Worm (Caenorhabditis elegans): Measurements from ENCODE around the gene C26B2.2.

C26B2.2 gene

DNA sequence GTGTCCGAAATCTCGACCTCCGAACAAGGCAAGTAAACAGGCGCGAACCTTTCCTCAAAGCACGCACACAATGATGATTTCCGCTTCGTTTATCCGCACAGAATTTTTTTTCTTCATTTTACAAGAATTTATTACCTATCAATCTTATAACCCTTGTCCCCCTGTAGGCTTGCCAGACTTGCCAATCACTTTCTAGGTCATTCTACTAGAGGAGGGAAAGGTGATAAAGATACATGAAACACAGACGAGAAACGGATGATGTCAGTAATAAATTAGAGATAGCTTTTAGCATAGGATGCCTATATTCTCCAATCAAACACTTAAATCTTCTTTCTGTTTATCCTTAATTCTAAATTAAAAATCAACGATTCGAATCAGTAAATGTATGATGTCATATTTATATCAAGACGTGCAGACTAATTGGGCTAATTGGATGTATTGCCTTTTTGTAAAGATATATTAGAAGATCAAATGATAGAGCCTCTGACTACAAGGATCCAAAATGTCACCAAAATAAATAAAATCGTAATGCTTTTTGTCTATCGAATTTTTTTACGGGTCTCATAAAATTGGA is 5.5 kb upstream of the C26B2.2 start:
- TF ChIP-seq nhr-71 (tag; optimal IDR thresholded peaks at IDR 0.05) (peak; percentile 35), nhr-19 (GFP tag; conservative IDR thresholded peaks at IDR 0.05) (0 out of 2 replicates have a peak, but pooled peaks have one; percentile 9), F16B12.6 (tag; optimal IDR thresholded peaks at IDR 0.05) (no peak), nhr-28 (tag; optimal IDR thresholded peaks at IDR 0.05) (no peak), elt-3 (tag; optimal IDR thresholded peaks at IDR 0.05) (peak in 3 of 6 experiments; percentile 37 to 56 (median 44)), lin-14 (GFP tag; optimal IDR thresholded peaks at IDR 0.05) (peak; percentile 24), nhr-20 (tag; optimal IDR thresholded peaks at IDR 0.05) (peak; percentile 33), nhr-85 (tag) (peak; percentile 94), blmp-1 (tag; optimal IDR thresholded peaks at IDR 0.05) (peak; percentile 71)

DNA sequence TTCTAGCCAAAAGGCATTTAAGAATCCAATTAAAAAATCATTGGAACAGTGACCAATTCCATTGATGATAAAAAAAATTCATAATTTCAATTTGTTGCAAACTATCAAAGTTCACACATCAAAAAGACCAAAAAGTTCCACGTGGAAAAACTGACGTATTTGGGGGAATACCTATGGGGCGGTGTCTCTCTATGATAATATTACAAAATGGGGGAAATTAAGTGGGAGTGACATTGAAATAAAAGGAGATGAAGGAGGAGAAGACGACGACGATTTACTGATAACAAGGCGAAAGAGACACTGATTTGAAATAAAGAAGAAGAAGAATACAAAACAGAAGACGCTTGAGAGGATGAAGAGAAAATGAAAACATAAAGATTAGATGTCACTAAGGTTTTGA is 4.4 kb upstream of the C26B2.2 start:
- TF ChIP-seq nhr-90 (tag; optimal IDR thresholded peaks at IDR 0.05; ENCODE audit: poor library complexity) (peak; percentile 35), fkh-10 (GFP tag; optimal IDR thresholded peaks at IDR 0.05) (no peak), ets-5 (GFP tag; IDR thresholded peaks at IDR 0.05) (no peak), nhr-71 (tag; optimal IDR thresholded peaks at IDR 0.05) (peak; percentile 63), lin-15B (tag; optimal IDR thresholded peaks at IDR 0.05) (no peak), pax-3 (tag; optimal IDR thresholded peaks at IDR 0.05) (no peak), F16B12.6 (tag; optimal IDR thresholded peaks at IDR 0.05) (no peak), egl-13 (tag; optimal IDR thresholded peaks at IDR 0.05) (no peak), blmp-1 (tag; optimal IDR thresholded peaks at IDR 0.05) (peak; percentile 72), lin-14 (GFP tag; optimal IDR thresholded peaks at IDR 0.05) (peak; percentile 57), pqm-1 (tag; optimal IDR thresholded peaks at IDR 0.05) (peak; percentile 10), nhr-85 (tag) (peak; percentile 74), jun-1 (tag; optimal IDR thresholded peaks at IDR 0.05) (no peak), elt-3 (tag; optimal IDR thresholded peaks at IDR 0.05) (peak in 4 of 6 experiments; percentile 64 to 85 (median 78)), efl-1 (optimal IDR thresholded peaks at IDR 0.05) (no peak), efl-1 (GFP tag; optimal IDR thresholded peaks at IDR 0.05 in 1 of 2) (no peak), mdl-1 (tag; optimal IDR thresholded peaks at IDR 0.05) (peak in 1 of 2 experiments; percentile 24), snu-23 (GFP tag; optimal IDR thresholded peaks at IDR 0.05) (no peak), nhr-20 (tag; optimal IDR thresholded peaks at IDR 0.05) (peak; percentile 42), elt-2 (tag; optimal IDR thresholded peaks at IDR 0.05) (peak; percentile 62), lin-35 (GFP tag; optimal IDR thresholded peaks at IDR 0.05) (peak in 1 of 2 experiments; percentile 35), nhr-19 (GFP tag; conservative IDR thresholded peaks at IDR 0.05) (no peak), ztf-4 (tag; optimal IDR thresholded peaks at IDR 0.05) (no peak), fos-1 (tag; optimal IDR thresholded peaks at IDR 0.05) (peak; percentile 40), lsy-2 (tag; optimal IDR thresholded peaks at IDR 0.05) (peak in 1 of 2 experiments; percentile 17)

DNA sequence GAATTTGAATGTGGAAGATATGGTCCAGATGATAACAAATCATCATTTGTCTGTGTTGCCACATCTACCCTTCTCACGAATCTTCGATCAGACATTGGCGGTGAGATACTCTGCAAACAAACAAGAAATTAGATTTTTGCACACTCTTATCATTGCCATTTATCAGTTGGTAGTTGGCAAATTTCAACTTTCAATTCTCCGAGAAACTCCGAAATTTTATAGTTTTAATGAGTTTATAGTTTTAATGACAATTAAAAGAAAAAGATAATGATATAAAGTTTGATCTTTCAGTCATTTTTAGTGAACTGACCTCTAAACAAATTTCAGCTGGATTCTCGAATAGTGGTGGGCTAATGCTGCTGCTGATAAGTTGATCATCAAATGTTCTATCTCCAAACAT is 1.9 kb upstream of the C26B2.2 start:
- TF ChIP-seq nhr-237 (tag; optimal IDR thresholded peaks at IDR 0.05) (no peak), nhr-85 (tag) (peak; percentile 13), elt-2 (tag; optimal IDR thresholded peaks at IDR 0.05) (peak; percentile 14)

DNA sequence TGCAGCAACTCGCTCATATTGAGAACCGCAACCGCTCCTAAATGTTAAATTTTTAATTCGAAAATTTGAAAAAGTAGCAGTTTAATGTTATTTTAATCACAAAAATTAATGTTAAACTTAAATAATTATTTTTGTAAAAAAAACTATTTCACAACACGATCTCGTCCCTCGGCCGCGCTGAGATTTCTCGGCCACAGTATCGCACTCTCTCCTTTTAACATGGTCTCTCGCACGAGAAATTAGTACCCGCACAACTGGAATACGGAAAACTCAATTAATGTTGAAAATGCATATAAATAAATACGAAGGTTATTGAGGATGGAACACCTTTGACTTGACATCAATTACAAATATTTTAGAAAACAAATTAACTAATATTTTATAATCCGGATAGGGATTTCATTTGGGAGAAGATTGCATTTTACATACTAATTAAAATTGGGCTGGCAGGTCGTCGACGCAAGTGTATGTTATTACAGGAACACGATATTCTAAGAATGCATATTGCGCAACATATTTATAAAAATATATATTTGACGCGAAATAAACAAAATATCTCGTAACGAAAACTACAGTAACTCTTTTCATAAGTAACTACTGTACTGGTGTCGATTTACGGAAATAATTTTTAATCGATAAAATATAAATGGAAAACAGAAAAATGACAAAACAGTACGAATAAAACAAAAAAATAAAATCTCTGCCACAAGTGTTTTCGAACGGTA is 2.0 kb downstream of the C26B2.2 start, which contains the start of gene dnc-4:
TSS of gene dnc-4 (minus strand) at position 37 of the 725 bp plus-strand sequence.
- TF ChIP-seq unc-86 (tag; optimal IDR thresholded peaks at IDR 0.05) (no peak), mdl-1 (tag; optimal IDR thresholded peaks at IDR 0.05) (no peak), dpl-1 (GFP tag; optimal IDR thresholded peaks at IDR 0.05) (peak in 1 of 3 experiments; percentile 39), snu-23 (GFP tag; optimal IDR thresholded peaks at IDR 0.05) (peak; percentile 20), ceh-63 (GFP tag; optimal IDR thresholded peaks at IDR 0.05) (no peak), nhr-90 (tag; optimal IDR thresholded peaks at IDR 0.05; ENCODE audit: poor library complexity) (peak; percentile 21), ceh-90 (tag; optimal IDR thresholded peaks at IDR 0.05) (peak; percentile 69), jun-1 (tag; optimal IDR thresholded peaks at IDR 0.05) (no peak), swsn-7 (tag; optimal IDR thresholded peaks at IDR 0.05) (peak; percentile 14), tbx-2 (tag; optimal IDR thresholded peaks at IDR 0.05) (peak; percentile 0), nhr-47 (tag; optimal IDR thresholded peaks at IDR 0.05) (peak; percentile 24), lir-3 (tag; optimal IDR thresholded peaks at IDR 0.05; ENCODE audit: poor library complexity) (peak; percentile 71), nhr-71 (tag; optimal IDR thresholded peaks at IDR 0.05) (peak; percentile 33), nhr-28 (tag; optimal IDR thresholded peaks at IDR 0.05) (no peak), lsy-2 (tag; optimal IDR thresholded peaks at IDR 0.05) (peak in 1 of 2 experiments; percentile 55), nhr-20 (tag; optimal IDR thresholded peaks at IDR 0.05) (peak; percentile 7), skn-1 (tag; optimal IDR thresholded peaks at IDR 0.05) (peak; percentile 29), hlh-4 (tag; optimal IDR thresholded peaks at IDR 0.05) (no peak), mep-1 (tag; optimal IDR thresholded peaks at IDR 0.05) (peak; percentile 71), lin-14 (GFP tag; optimal IDR thresholded peaks at IDR 0.05) (peak; percentile 52), F16B12.6 (tag; optimal IDR thresholded peaks at IDR 0.05) (no peak), ceh-82 (tag; optimal IDR thresholded peaks at IDR 0.05) (peak in 1 of 3 experiments; percentile 39), egl-13 (tag; optimal IDR thresholded peaks at IDR 0.05) (peak; percentile 3), rnt-1 (tag; optimal IDR thresholded peaks at IDR 0.05) (peak; percentile 73), fos-1 (tag; optimal IDR thresholded peaks at IDR 0.05) (no peak), nhr-84 (tag; optimal IDR thresholded peaks at IDR 0.05) (no peak), sox-4 (tag; optimal IDR thresholded peaks at IDR 0.05) (no peak), lin-35 (GFP tag; optimal IDR thresholded peaks at IDR 0.05) (peak in 1 of 2 experiments; percentile 27)

Measured in whole organism, L1 larva.